Worm (Caenorhabditis elegans) whole organism, L3 larva: ENCODE measurements around the gene mtrf-1L.

Experiments used
- ZK546.5 ChIP-seq: sonication (generic microtip); optimal IDR thresholded peaks from 2 replicates; lab custom pipeline; 2017; ENCODE audit warnings: missing biosample characterization, missing genetic modification characterization
- nhr-25 ChIP-seq: sonication (generic microtip); optimal IDR thresholded peaks from 2 replicates; lab custom pipeline; 2017; ENCODE audit warnings: missing biosample characterization, missing genetic modification characterization
- nhr-77 ChIP-seq: fragments of 150-350 bp; optimal IDR thresholded peaks from 2 replicates; lab custom pipeline; 2014; ENCODE audit warnings: missing biosample characterization, missing genetic modification characterization
- pha-4 ChIP-seq: fragments of 150-350 bp; optimal IDR thresholded peaks from 2 replicates; lab custom pipeline; 2014; ENCODE audit warnings: missing biosample characterization, missing genetic modification reagents, missing genetic modification characterization
- unc-39 ChIP-seq: sonication (generic microtip); optimal IDR thresholded peaks from 4 replicates; lab custom pipeline; 2017; ENCODE audit warnings: missing biosample characterization, missing genetic modification characterization

- no peak for TF ChIP-seq unc-39
- TF ChIP-seq pha-4 = no peak
- no peak for TF ChIP-seq nhr-77 (tag; lab: Kevin White, UChicago)
- TF ChIP-seq ZK546.5 (tag; lab: Kevin White, UChicago) = no peak
- no peak for TF ChIP-seq nhr-25
Measured at ce11 chrIV:5188051-5188450, 1.1 kb downstream of the mtrf-1L start.
